Worm (Caenorhabditis elegans): ENCODE data around the gene ceh-31.

The ceh-31 gene

ce11 chrX:3035972-3036379, 34.2 kb downstream of the ceh-31 start (continued):
- peak; percentile 84 to 96 for TF ChIP-seq daf-16 (GFP tag; optimal IDR thresholded peaks at IDR 0.05)
- TF ChIP-seq daf-16 (tag; optimal IDR thresholded peaks at IDR 0.05) = peak; percentile 85
- TF ChIP-seq pqm-1 (tag; optimal IDR thresholded peaks at IDR 0.05) = no peak
- TF ChIP-seq Y5F2A.4 (GFP tag; optimal IDR thresholded peaks at IDR 0.05) = peak; percentile 92
- peak; percentile 99 for TF ChIP-seq F44E2.7 (GFP tag; IDR thresholded peaks at IDR 0.05)
- peak; percentile 83 for TF ChIP-seq hlh-30 (tag; optimal IDR thresholded peaks at IDR 0.05; ENCODE audit: insufficient read depth)
- peak; percentile 78 for TF ChIP-seq zfp-2 (tag; optimal IDR thresholded peaks at IDR 0.05)
- TF ChIP-seq nhr-76 (tag; optimal IDR thresholded peaks at IDR 0.05) = no peak
- TF ChIP-seq dmd-9 (GFP tag; IDR thresholded peaks at IDR 0.05) = peak; percentile 96
- peak; percentile 91 for TF ChIP-seq nhr-6 (tag; optimal IDR thresholded peaks at IDR 0.05)
- TF ChIP-seq egl-27 (tag; optimal IDR thresholded peaks at IDR 0.05) = peak; percentile 81
- no peak for TF ChIP-seq daf-12 (tag; optimal IDR thresholded peaks at IDR 0.05)
- TF ChIP-seq ztf-11 (tag; optimal IDR thresholded peaks at IDR 0.05) = no peak
- TF ChIP-seq lin-1 (GFP tag; IDR thresholded peaks at IDR 0.05) = peak; percentile 97
- TF ChIP-seq unc-39 (tag; optimal IDR thresholded peaks at IDR 0.05) = no peak
- TF ChIP-seq nhr-237 (tag; optimal IDR thresholded peaks at IDR 0.05) = peak; percentile 1
- peak; percentile 99 for TF ChIP-seq tra-1 (GFP tag; IDR thresholded peaks at IDR 0.05)
- peak; percentile 92 for TF ChIP-seq dmd-6 (GFP tag; IDR thresholded peaks at IDR 0.05)
- peak; percentile 86 for TF ChIP-seq ceh-32 (tag; optimal IDR thresholded peaks at IDR 0.05; ENCODE audit: poor library complexity)
- peak; percentile 95 for TF ChIP-seq saeg-2 (GFP tag; IDR thresholded peaks at IDR 0.05)
- peak; percentile 97 for TF ChIP-seq gei-8 (GFP tag; optimal IDR thresholded peaks at IDR 0.05)
- TF ChIP-seq pha-4 (GFP tag; IDR thresholded peaks at IDR 0.05) = peak; percentile 98
- TF ChIP-seq pha-4 (tag; optimal IDR thresholded peaks at IDR 0.05) = peak; percentile 23
- no peak for TF ChIP-seq ama-1 (optimal IDR thresholded peaks at IDR 0.05)
- peak; percentile 89 for TF ChIP-seq lin-38 (GFP tag; IDR thresholded peaks at IDR 0.05)
- TF ChIP-seq Y75B8A.6 (GFP tag; IDR thresholded peaks at IDR 0.05) = peak; percentile 97
- TF ChIP-seq F37D6.2 (tag; optimal IDR thresholded peaks at IDR 0.05) = peak; percentile 94
- TF ChIP-seq nhr-41 (GFP tag; IDR thresholded peaks at IDR 0.05) = peak; percentile 99
- no peak for TF ChIP-seq aly-2 (tag; optimal IDR thresholded peaks at IDR 0.05)
- TF ChIP-seq zip-11 (GFP tag; IDR thresholded peaks at IDR 0.05) = peak; percentile 91
- TF ChIP-seq mdl-1 (tag; optimal IDR thresholded peaks at IDR 0.05) = peak; percentile 34 to 82
- peak; percentile 90 for TF ChIP-seq hlh-11 (tag; optimal IDR thresholded peaks at IDR 0.05)
- peak; percentile 90 for TF ChIP-seq mxl-2 (GFP tag; conservative IDR thresholded peaks at IDR 0.05)
- TF ChIP-seq mes-2 (tag; optimal IDR thresholded peaks at IDR 0.05; ENCODE audit: poor library complexity, severe bottlenecking) = peak; percentile 83
- peak; percentile 97 for TF ChIP-seq madf-9 (GFP tag; conservative IDR thresholded peaks at IDR 0.05)
- TF ChIP-seq mxl-3 (GFP tag; optimal IDR thresholded peaks at IDR 0.05) = peak; percentile 71
- peak; percentile 99 for TF ChIP-seq vab-7 (GFP tag; IDR thresholded peaks at IDR 0.05)
- peak; percentile 99 for TF ChIP-seq sdz-12 (GFP tag; optimal IDR thresholded peaks at IDR 0.05)
- TF ChIP-seq php-3 (GFP tag; IDR thresholded peaks at IDR 0.05) = peak; percentile 96
- TF ChIP-seq lir-3 (tag; optimal IDR thresholded peaks at IDR 0.05) = peak; percentile 89

ce11 chrX:3034203-3034602, 36.0 kb downstream of the ceh-31 start, which contains the start of gene M02F4.2:
Gene M02F4.2 (minus strand): TSS chrX:3034303.
- TF ChIP-seq nhr-10 (tag; optimal IDR thresholded peaks at IDR 0.05) = no peak
- TF ChIP-seq F26F4.8 (GFP tag; conservative IDR thresholded peaks at IDR 0.05) = no peak
